Fruit fly (Drosophila melanogaster) S2 (cell line): ENCODE results near the gene CG9004.

Experiments used
- CG8478 ChIP-seq: fragments of >200 bp; optimal IDR thresholded peaks from 2 replicates; lab custom pipeline; 2018
- CTCF ChIP-seq, 2 experiments: fragments of >200 bp; optimal IDR thresholded peaks; 2 replicates each; lab custom pipeline; 2018

DNA sequence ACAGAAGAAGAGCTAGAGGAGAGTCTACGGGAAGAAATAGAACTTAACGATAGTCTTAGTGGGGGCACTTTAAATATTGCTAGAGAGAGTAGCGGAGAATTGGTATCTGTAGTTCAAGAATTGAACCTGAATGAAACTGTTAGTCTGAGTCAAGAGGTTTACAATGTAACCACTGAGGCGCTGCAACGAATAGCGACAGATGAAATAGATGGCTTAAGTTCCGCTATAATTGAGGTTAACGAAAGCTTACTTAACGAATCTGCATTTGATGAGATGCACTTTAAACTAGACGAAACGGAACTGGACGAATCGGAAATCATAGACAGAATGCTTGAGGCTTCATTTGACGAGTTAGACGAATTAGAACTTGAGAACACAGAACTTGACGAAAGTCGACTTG is 33.7 kb downstream of the CG9004 start:
- TF ChIP-seq CG8478 (lab: Kevin White, UChicago): no peak
- TF ChIP-seq CTCF (optimal IDR thresholded peaks at IDR 0.05; lab: Kevin White, UChicago): peak; percentile 34 to 63
